Worm (Caenorhabditis elegans): ENCODE measurements around the gene F26G1.9.

F26G1.9 gene

DNA sequence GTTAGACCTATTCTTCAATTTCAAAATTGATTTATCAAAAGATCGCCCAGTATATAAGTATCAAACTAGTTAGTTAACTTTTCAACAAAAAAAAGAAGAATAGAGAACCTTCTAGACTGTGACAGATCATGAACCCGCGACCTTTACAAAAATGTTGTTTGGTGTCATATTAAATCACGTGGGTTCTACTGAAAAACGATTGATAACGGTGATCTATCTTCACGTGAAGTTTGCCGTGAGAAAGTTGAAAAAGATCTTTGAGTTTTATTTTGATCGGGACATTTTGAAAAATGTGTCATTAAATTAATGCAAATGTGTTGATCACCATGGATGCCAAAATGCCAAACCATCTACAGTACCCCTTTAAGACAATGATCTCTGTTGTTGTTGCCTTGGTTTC is 25.4 kb downstream of the F26G1.9 start:
- no peak for TF ChIP-seq K12H6.12 (tag; optimal IDR thresholded peaks at IDR 0.05)
- TF ChIP-seq madf-6 (GFP tag; IDR thresholded peaks at IDR 0.05): no peak
- peak; percentile 55 for TF ChIP-seq ztf-26 (tag; optimal IDR thresholded peaks at IDR 0.05)
- TF ChIP-seq ekl-4 (GFP tag; IDR thresholded peaks at IDR 0.05): no peak
- TF ChIP-seq bed-1 (GFP tag; IDR thresholded peaks at IDR 0.05): no peak
- TF ChIP-seq lin-40 (tag; optimal IDR thresholded peaks at IDR 0.05): peak; percentile 22
- TF ChIP-seq attf-3 (GFP tag; conservative IDR thresholded peaks at IDR 0.05): no peak
- TF ChIP-seq somi-1 (GFP tag; optimal IDR thresholded peaks at IDR 0.05): peak; percentile 35
- TF ChIP-seq sptf-2 (GFP tag; optimal IDR thresholded peaks at IDR 0.05): no peak
- TF ChIP-seq hsf-1 (GFP tag; IDR thresholded peaks at IDR 0.05): peak; percentile 77
- TF ChIP-seq nhr-80 (tag; optimal IDR thresholded peaks at IDR 0.05): no peak
- TF ChIP-seq F49E8.2 (tag; optimal IDR thresholded peaks at IDR 0.05; ENCODE audit: insufficient read depth): no peak

DNA sequence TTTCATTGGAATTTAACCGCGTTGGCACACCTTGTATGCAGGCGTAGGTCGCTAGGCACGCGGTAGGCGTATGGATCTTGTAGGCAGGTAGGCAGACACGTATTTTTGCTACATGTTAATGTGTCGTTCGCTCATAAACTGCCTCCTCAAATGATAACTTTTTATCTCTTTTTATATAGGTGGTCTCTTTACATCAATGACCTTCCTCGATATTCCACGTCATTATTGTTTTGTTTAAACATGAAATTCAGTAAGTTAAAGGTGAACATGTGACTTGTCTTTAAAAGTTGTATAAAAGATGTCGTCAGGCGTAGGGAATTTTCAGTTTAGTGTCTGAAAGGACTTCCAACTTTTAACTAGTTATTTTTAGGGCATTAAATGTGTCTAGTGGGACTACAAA is 26.1 kb downstream of the F26G1.9 start:
- no peak for TF ChIP-seq ceh-91 (GFP tag; IDR thresholded peaks at IDR 0.05)
- no peak for TF ChIP-seq ZK185.1 (tag; optimal IDR thresholded peaks at IDR 0.05; ENCODE audit: poor library complexity, severe bottlenecking)
- TF ChIP-seq ets-4 (GFP tag; optimal IDR thresholded peaks at IDR 0.05): no peak
- TF ChIP-seq snpc-1.1 (tag; optimal IDR thresholded peaks at IDR 0.05; ENCODE audit: insufficient read depth): no peak
- no peak for TF ChIP-seq nhr-179 (tag; optimal IDR thresholded peaks at IDR 0.05)
- TF ChIP-seq F39B2.1 (GFP tag; IDR thresholded peaks at IDR 0.05): no peak
- TF ChIP-seq B0336.3 (GFP tag; IDR thresholded peaks at IDR 0.05): no peak
- TF ChIP-seq cebp-2 (GFP tag; IDR thresholded peaks at IDR 0.05): no peak
- no peak for TF ChIP-seq madf-6 (GFP tag; IDR thresholded peaks at IDR 0.05)
- no peak for TF ChIP-seq lin-40 (tag; optimal IDR thresholded peaks at IDR 0.05)
- TF ChIP-seq K12H6.12 (tag; optimal IDR thresholded peaks at IDR 0.05): no peak
- TF ChIP-seq lin-26 (GFP tag; IDR thresholded peaks at IDR 0.05): no peak

DNA sequence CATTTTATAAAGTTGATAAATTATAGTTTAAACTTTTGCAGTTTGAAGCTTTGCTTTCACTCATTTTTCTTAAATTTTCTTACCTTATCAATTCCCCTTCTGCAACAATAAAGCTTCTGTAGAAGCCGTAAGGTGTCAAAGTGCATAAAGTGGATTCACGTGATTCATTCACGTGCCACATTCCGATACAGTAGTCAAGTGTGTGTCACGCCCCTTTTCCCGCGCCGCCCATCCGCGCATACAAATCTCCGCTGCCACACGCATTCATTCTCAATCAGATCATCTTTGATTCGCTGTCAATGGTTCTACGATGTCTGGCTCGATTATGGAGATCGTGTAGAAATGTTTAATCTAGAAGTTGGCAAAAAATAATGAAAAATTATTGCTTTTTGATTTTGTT is 26.7 kb downstream of the F26G1.9 start:
- TF ChIP-seq lin-54 (GFP tag; optimal IDR thresholded peaks at IDR 0.05): no peak
- no peak for TF ChIP-seq tbp1 (GFP tag; optimal IDR thresholded peaks at IDR 0.05)
- TF ChIP-seq snpc-1.1 (tag; optimal IDR thresholded peaks at IDR 0.05; ENCODE audit: insufficient read depth): no peak
- no peak for TF ChIP-seq Y53G8AR.9 (GFP tag; conservative IDR thresholded peaks at IDR 0.05)
- no peak for TF ChIP-seq lir-1 (GFP tag; conservative IDR thresholded peaks at IDR 0.05)

DNA sequence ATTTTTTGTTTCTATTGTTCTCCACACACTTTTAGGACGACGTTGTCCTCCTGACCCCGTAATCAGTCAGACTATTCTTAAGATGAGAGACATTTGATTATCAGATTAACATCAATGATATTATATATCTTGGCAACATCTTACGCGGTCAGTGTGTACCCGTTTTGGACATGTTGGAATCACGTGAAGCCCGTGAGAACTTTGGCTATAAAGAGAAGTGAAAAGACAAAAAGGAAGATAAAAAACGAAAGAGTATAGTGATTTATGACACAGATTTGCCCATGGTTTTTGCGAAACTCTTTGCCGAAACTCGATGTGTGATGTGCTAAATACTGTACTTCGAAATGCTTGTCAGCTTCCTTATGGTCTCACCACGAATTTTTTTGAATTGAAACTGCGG is 28.5 kb downstream of the F26G1.9 start:
- TF ChIP-seq pha-4 (tag; optimal IDR thresholded peaks at IDR 0.05) (no peak), tbp1 (GFP tag; optimal IDR thresholded peaks at IDR 0.05) (peak; percentile 28), lin-54 (GFP tag; optimal IDR thresholded peaks at IDR 0.05) (peak; percentile 13), snpc-4 (GFP tag; optimal IDR thresholded peaks at IDR 0.05) (no peak), snpc-4 (tag; optimal IDR thresholded peaks at IDR 0.05) (no peak), cebp-1 (GFP tag; IDR thresholded peaks at IDR 0.05) (no peak), cebp-1 (tag; optimal IDR thresholded peaks at IDR 0.05) (peak; percentile 31), Y53F4B.3 (GFP tag; IDR thresholded peaks at IDR 0.05) (no peak), nfya-1 (tag; optimal IDR thresholded peaks at IDR 0.05; ENCODE audit: borderline replicate concordance, insufficient read depth) (no peak), ztf-26 (tag; optimal IDR thresholded peaks at IDR 0.05) (peak; percentile 76), ets-4 (GFP tag; optimal IDR thresholded peaks at IDR 0.05) (no peak), Y53G8AR.9 (GFP tag; conservative IDR thresholded peaks at IDR 0.05) (0 out of 2 replicates have a peak, but pooled peaks have one; percentile 45), cebp-2 (GFP tag; IDR thresholded peaks at IDR 0.05) (no peak), B0261.1 (tag; optimal IDR thresholded peaks at IDR 0.05) (no peak), rpc-1 (optimal IDR thresholded peaks at IDR 0.05) (no peak), rpc-1 (tag; optimal IDR thresholded peaks at IDR 0.05) (no peak), ekl-4 (GFP tag; IDR thresholded peaks at IDR 0.05) (no peak), snpc-1.3 (tag; optimal IDR thresholded peaks at IDR 0.05; ENCODE audit: insufficient read depth) (no peak), F22D6.2 (tag; optimal IDR thresholded peaks at IDR 0.05) (no peak), ceh-91 (GFP tag; IDR thresholded peaks at IDR 0.05) (no peak), B0336.3 (GFP tag; IDR thresholded peaks at IDR 0.05) (no peak), lin-26 (GFP tag; IDR thresholded peaks at IDR 0.05) (no peak), C17E4.6 (GFP tag; IDR thresholded peaks at IDR 0.05) (no peak), lin-40 (tag; optimal IDR thresholded peaks at IDR 0.05) (peak; percentile 43)

Data from whole organism, young adult.